Worm (Caenorhabditis elegans) whole organism, L3 larva: ENCODE data around the gene Y39G8B.13.

ENCODE experiments used
- ama-1 ChIP-seq: fragments of 150-350 bp; optimal IDR thresholded peaks from 2 replicates; lab custom pipeline; 2018
- ceh-16 ChIP-seq: sonication (generic microtip); optimal IDR thresholded peaks from 2 replicates; lab custom pipeline; 2017; ENCODE audit warnings: missing biosample characterization, missing genetic modification characterization
- egl-5 ChIP-seq: fragments of 150-350 bp; optimal IDR thresholded peaks from 2 replicates; lab custom pipeline; 2017; ENCODE audit warnings: missing biosample characterization, missing genetic modification reagents, missing genetic modification characterization, inconsistent platforms
- elt-2 ChIP-seq: sonication (generic microtip); optimal IDR thresholded peaks from 2 replicates; lab custom pipeline; 2016; ENCODE audit warnings: missing genetic modification reagents, mild to moderate bottlenecking, missing genetic modification characterization, missing compliant biosample characterization
- hmg-11 ChIP-seq: sonication (generic microtip); optimal IDR thresholded peaks from 2 replicates; lab custom pipeline; 2016; ENCODE audit warnings: missing genetic modification characterization, missing compliant biosample characterization
- lin-39 ChIP-seq: fragments of 150-350 bp; optimal IDR thresholded peaks from 2 replicates; lab custom pipeline; 2018; ENCODE audit warnings: missing biosample characterization, missing genetic modification reagents, missing genetic modification characterization
- lsy-12 ChIP-seq: sonication (generic microtip); optimal IDR thresholded peaks from 2 replicates; lab custom pipeline; 2016; ENCODE audit warnings: mild to moderate bottlenecking, missing genetic modification characterization, missing compliant biosample characterization
- nhr-12 ChIP-seq: fragments of 150-350 bp; optimal IDR thresholded peaks from 2 replicates; lab custom pipeline; 2014; ENCODE audit warnings: missing biosample characterization, missing genetic modification characterization
- nhr-77 ChIP-seq: fragments of 150-350 bp; optimal IDR thresholded peaks from 2 replicates; lab custom pipeline; 2014; ENCODE audit warnings: missing biosample characterization, missing genetic modification characterization
- skn-1 ChIP-seq: fragments of 150-350 bp; optimal IDR thresholded peaks from 2 replicates; lab custom pipeline; 2014; ENCODE audit warnings: missing biosample characterization, missing genetic modification characterization

ce11 chrII:13976161-13976560 is 6.7 kb downstream of the Y39G8B.13 start, which contains the start of gene Y39G8B.2:
- TF ChIP-seq nhr-12 (no peak), ama-1 (peak; percentile 49), lin-39 (tag; lab: Kevin White, UChicago) (peak; percentile 88), nhr-77 (no peak), elt-2 (tag; lab: Kevin White, UChicago) (peak; percentile 57), skn-1 (tag; lab: Kevin White, UChicago) (peak; percentile 11), ceh-16 (tag; lab: Kevin White, UChicago) (no peak), egl-5 (tag; lab: Kevin White, UChicago) (peak; percentile 66), hmg-11 (peak; percentile 81), lsy-12 (tag; lab: Kevin White, UChicago) (peak; percentile 32)
